Fruit fly (Drosophila melanogaster) whole organism, embryonic: ENCODE measurements around the gene CG34248.
A peak's percentile ranks its signal among the peaks of the same experiment; 100 is the strongest.

Source experiments
- ATbp ChIP-seq: fragments of 200-800 bp; sonication (Bioruptor generic); optimal IDR thresholded peaks from 2 replicates; lab custom pipeline; 2017; ENCODE audit warnings: missing biosample characterization, mild to moderate bottlenecking, missing genetic modification characterization, missing genetic modification reagents
- Antp ChIP-seq: fragments of 200-800 bp; sonication (Bioruptor generic); optimal IDR thresholded peaks from 3 replicates; lab custom pipeline; 2016; ENCODE audit warnings: missing biosample characterization, missing genetic modification characterization
- Asciz ChIP-seq: fragments of 200-800 bp; sonication (Bioruptor generic); optimal IDR thresholded peaks from 2 replicates; lab custom pipeline; 2017; ENCODE audit warnings: missing biosample characterization, mild to moderate bottlenecking, missing genetic modification characterization, missing genetic modification reagents
- CG1024 ChIP-seq: fragments of 200-800 bp; sonication (Bioruptor generic); IDR thresholded peaks from 2 replicates; pipeline ENCODE4 v1.3.6; 2022; ENCODE audit warnings: missing biosample characterization, missing genetic modification characterization
- CG10431 ChIP-seq: fragments of 200-800 bp; sonication (Bioruptor generic); optimal IDR thresholded peaks from 3 replicates; lab custom pipeline; 2018; ENCODE audit warnings: missing biosample characterization, mild to moderate bottlenecking, missing genetic modification characterization
- CG10654 ChIP-seq: fragments of 200-800 bp; sonication (Bioruptor generic); optimal IDR thresholded peaks from 2 replicates; lab custom pipeline; 2016; ENCODE audit warnings: missing biosample characterization, missing genetic modification characterization
- CG11085 ChIP-seq: fragments of 200-800 bp; sonication (Bioruptor generic); IDR thresholded peaks from 2 replicates; pipeline ENCODE4 v1.3.6; 2022; ENCODE audit warnings: missing biosample characterization, missing genetic modification characterization
- CG11560 ChIP-seq: fragments of 200-800 bp; sonication (Bioruptor generic); IDR thresholded peaks from 3 replicates; pipeline ENCODE4 v1.3.6; 2022; ENCODE audit warnings: missing biosample characterization, missing genetic modification characterization
- CG11695 ChIP-seq: fragments of 200-800 bp; sonication (Bioruptor generic); IDR thresholded peaks from 3 replicates; pipeline ENCODE4 v1.3.6; 2022; ENCODE audit warnings: missing biosample characterization, missing genetic modification characterization
- CG13894 ChIP-seq: fragments of 200-800 bp; sonication (Bioruptor generic); optimal IDR thresholded peaks from 3 replicates; lab custom pipeline; 2018; ENCODE audit warnings: missing biosample characterization, mild to moderate bottlenecking, missing genetic modification characterization, moderate library complexity
- CG2712 ChIP-seq: fragments of 200-800 bp; optimal IDR thresholded peaks from 3 replicates; lab custom pipeline; 2019; ENCODE audit warnings: missing biosample characterization, mild to moderate bottlenecking, missing genetic modification characterization, moderate library complexity
- CG3065 ChIP-seq: fragments of 200-800 bp; sonication (Bioruptor generic); optimal IDR thresholded peaks from 2 replicates; lab custom pipeline; 2016; ENCODE audit warnings: missing biosample characterization, missing genetic modification characterization
- CG32532 ChIP-seq: fragments of 200-800 bp; sonication (Bioruptor generic); IDR thresholded peaks from 2 replicates; pipeline ENCODE4 v1.3.6; 2022; ENCODE audit warnings: missing biosample characterization, missing genetic modification characterization
- CG3281 ChIP-seq: fragments of 200-800 bp; sonication (Bioruptor generic); optimal IDR thresholded peaks from 3 replicates; lab custom pipeline; 2017; ENCODE audit warnings: missing biosample characterization, mild to moderate bottlenecking, missing genetic modification characterization
- CG4404 ChIP-seq: fragments of 200-800 bp; sonication (Bioruptor generic); IDR thresholded peaks from 2 replicates; pipeline ENCODE4 v1.3.6; 2022; ENCODE audit warnings: missing biosample characterization, missing genetic modification characterization
- CG7372 ChIP-seq: fragments of 200-800 bp; sonication (Bioruptor generic); IDR thresholded peaks from 2 replicates; pipeline ENCODE4 v1.3.6; 2022; ENCODE audit warnings: missing biosample characterization, missing genetic modification characterization
- CG8924 ChIP-seq: fragments of 200-800 bp; optimal IDR thresholded peaks from 3 replicates; lab custom pipeline; 2019; ENCODE audit warnings: missing biosample characterization, mild to moderate bottlenecking, missing genetic modification characterization, moderate library complexity
- CG9876 ChIP-seq: fragments of 200-800 bp; sonication (Bioruptor generic); optimal IDR thresholded peaks from 2 replicates; lab custom pipeline; 2016; ENCODE audit warnings: missing biosample characterization, missing genetic modification characterization
- CoRest ChIP-seq: fragments of 200-800 bp; sonication (Bioruptor generic); optimal IDR thresholded peaks from 3 replicates; lab custom pipeline; 2018; ENCODE audit warnings: missing biosample characterization, mild to moderate bottlenecking, missing genetic modification characterization, moderate library complexity
- D ChIP-seq, 2 experiments: fragments of 200-800 bp in 1 of 2; fragments of >200 bp in 1 of 2; sonication (Bioruptor generic) in 1 of 2; optimal IDR thresholded peaks; 2 replicates in 1 of 2; 3 replicates in 1 of 2; lab custom pipeline; 2017; ENCODE audit warnings: mild to moderate bottlenecking in 1 of 2, missing biosample characterization in 1 of 2, missing genetic modification characterization in 1 of 2, missing genetic modification reagents in 1 of 2
- Dfd ChIP-seq, 2 experiments: fragments of >200 bp; optimal IDR thresholded peaks; 2 replicates each; lab custom pipeline; 2017; ENCODE audit warnings: missing biosample characterization in 2 of 2, missing genetic modification characterization in 2 of 2
- Dip3 ChIP-seq: fragments of 200-800 bp; sonication (Bioruptor generic); optimal IDR thresholded peaks from 3 replicates; lab custom pipeline; 2016; ENCODE audit warnings: missing biosample characterization, missing genetic modification characterization
- Dll ChIP-seq: fragments of 200-800 bp; sonication (Bioruptor generic); IDR thresholded peaks from 4 replicates; pipeline ENCODE4 v1.3.6; 2022; ENCODE audit warnings: missing biosample characterization, missing genetic modification characterization; ENCODE audit not compliant: partially characterized antibody
- ERR ChIP-seq: fragments of 200-800 bp; sonication (Bioruptor generic); optimal IDR thresholded peaks from 2 replicates; lab custom pipeline; 2016; ENCODE audit warnings: missing biosample characterization, missing genetic modification characterization
- Ets65A ChIP-seq: fragments of 200-800 bp; sonication (Bioruptor generic); peaks from one replicate; lab custom pipeline; 2016; ENCODE audit warnings: missing biosample characterization, missing genetic modification characterization
- Fer2 ChIP-seq: fragments of 200-800 bp; sonication (Bioruptor generic); optimal IDR thresholded peaks from 2 replicates; lab custom pipeline; 2018; ENCODE audit warnings: missing biosample characterization, mild to moderate bottlenecking, missing genetic modification characterization, moderate library complexity
- H2.0 ChIP-seq: fragments of 200-800 bp; sonication (Bioruptor generic); IDR thresholded peaks from 2 replicates; pipeline ENCODE4 v1.3.6; 2022; ENCODE audit warnings: missing biosample characterization, missing genetic modification characterization
- HLHmδ ChIP-seq: fragments of 200-800 bp; sonication (Bioruptor generic); optimal IDR thresholded peaks from 2 replicates; lab custom pipeline; 2018; ENCODE audit warnings: missing biosample characterization, mild to moderate bottlenecking, missing genetic modification characterization, moderate library complexity
- Hmr ChIP-seq: fragments of 200-800 bp; sonication (Bioruptor generic); optimal IDR thresholded peaks from 3 replicates; lab custom pipeline; 2017; ENCODE audit warnings: mild to moderate bottlenecking, missing biosample characterization, missing genetic modification reagents, missing genetic modification characterization
- Lim3 ChIP-seq: fragments of 200-800 bp; sonication (Bioruptor generic); IDR thresholded peaks from 2 replicates; pipeline ENCODE4 v1.3.6; 2022; ENCODE audit warnings: missing biosample characterization, missing genetic modification characterization
- Lpt ChIP-seq: fragments of >200 bp; optimal IDR thresholded peaks from 2 replicates; lab custom pipeline; 2018; ENCODE audit warnings: missing biosample characterization, missing genetic modification characterization
- Oaz ChIP-seq: fragments of 200-800 bp; sonication (Bioruptor generic); IDR thresholded peaks from 2 replicates; pipeline ENCODE4 v1.3.6; 2022; ENCODE audit warnings: missing biosample characterization, missing genetic modification characterization
- Sry-β ChIP-seq: fragments of 200-800 bp; sonication (Bioruptor generic); optimal IDR thresholded peaks from 2 replicates; lab custom pipeline; 2018; ENCODE audit warnings: missing biosample characterization, mild to moderate bottlenecking, missing genetic modification characterization, moderate library complexity
- Xrp1 ChIP-seq: fragments of 200-800 bp; sonication (Bioruptor generic); IDR thresholded peaks from 2 replicates; pipeline ENCODE4 v1.3.6; 2022; ENCODE audit warnings: missing biosample characterization, missing genetic modification characterization
- ap ChIP-seq: fragments of 200-800 bp; sonication (Bioruptor generic); IDR thresholded peaks from 2 replicates; pipeline ENCODE4 v1.3.6; 2022; ENCODE audit warnings: missing biosample characterization, missing genetic modification characterization
- cato ChIP-seq: fragments of 200-800 bp; sonication (Bioruptor generic); optimal IDR thresholded peaks from 2 replicates; lab custom pipeline; 2016; ENCODE audit warnings: missing biosample characterization, missing genetic modification characterization, borderline replicate concordance
- chn ChIP-seq: fragments of 200-800 bp; sonication (Bioruptor generic); optimal IDR thresholded peaks from 2 replicates; lab custom pipeline; 2016; ENCODE audit warnings: missing biosample characterization, missing genetic modification characterization
- crp ChIP-seq, 2 experiments: fragments of 200-800 bp; sonication (Bioruptor generic); optimal IDR thresholded peaks; 2 replicates in 1 of 2; 3 replicates in 1 of 2; lab custom pipeline; 2017; ENCODE audit warnings: missing biosample characterization in 2 of 2, missing genetic modification characterization in 2 of 2, mild to moderate bottlenecking in 1 of 2, moderate library complexity in 1 of 2
- gcm ChIP-seq: fragments of 200-800 bp; sonication (Bioruptor generic); optimal IDR thresholded peaks from 2 replicates; lab custom pipeline; 2019; ENCODE audit warnings: missing biosample characterization, mild to moderate bottlenecking, missing genetic modification characterization, moderate library complexity
- gfzf ChIP-seq: fragments of 200-800 bp; sonication (Bioruptor generic); optimal IDR thresholded peaks from 2 replicates; lab custom pipeline; 2016; ENCODE audit warnings: missing biosample characterization, mild to moderate bottlenecking, missing genetic modification characterization, moderate library complexity
- grau ChIP-seq: fragments of 200-800 bp; optimal IDR thresholded peaks from 3 replicates; lab custom pipeline; 2019; ENCODE audit warnings: missing biosample characterization, mild to moderate bottlenecking, missing genetic modification characterization, moderate library complexity
- gt ChIP-seq: fragments of 200-800 bp; sonication (Bioruptor generic); IDR thresholded peaks from 2 replicates; pipeline ENCODE4 v1.3.6; 2022; ENCODE audit warnings: missing biosample characterization, missing genetic modification characterization
- ken ChIP-seq: fragments of 200-800 bp; sonication (Bioruptor generic); IDR thresholded peaks from 3 replicates; pipeline ENCODE4 v1.3.6; 2022; ENCODE audit warnings: missing biosample characterization, missing genetic modification characterization
- psq ChIP-seq: fragments of 200-800 bp; sonication (Bioruptor generic); optimal IDR thresholded peaks from 2 replicates; lab custom pipeline; 2017; ENCODE audit warnings: missing biosample characterization, missing genetic modification characterization
- repo ChIP-seq: fragments of 200-800 bp; sonication (Bioruptor generic); optimal IDR thresholded peaks from 2 replicates; lab custom pipeline; 2016; ENCODE audit warnings: missing biosample characterization, missing genetic modification characterization
- ro ChIP-seq: fragments of 200-800 bp; sonication (Bioruptor generic); IDR thresholded peaks from 2 replicates; pipeline ENCODE4 v1.3.6; 2022; ENCODE audit warnings: missing biosample characterization, missing genetic modification characterization
- trh ChIP-seq: fragments of 200-800 bp; sonication (Bioruptor generic); optimal IDR thresholded peaks from 2 replicates; lab custom pipeline; 2016; ENCODE audit warnings: missing biosample characterization, missing genetic modification characterization
- tx ChIP-seq: fragments of 200-800 bp; sonication (Bioruptor generic); optimal IDR thresholded peaks from 2 replicates; lab custom pipeline; 2016; ENCODE audit warnings: missing biosample characterization, missing genetic modification characterization
- unc-4 ChIP-seq: fragments of 200-800 bp; sonication (Bioruptor generic); IDR thresholded peaks from 2 replicates; pipeline ENCODE4 v1.3.6; 2022; ENCODE audit warnings: missing biosample characterization, missing genetic modification characterization; ENCODE audit not compliant: partially characterized antibody
- wor ChIP-seq: fragments of 200-800 bp; sonication (Bioruptor generic); IDR thresholded peaks from 2 replicates; pipeline ENCODE4 v1.3.6; 2022; ENCODE audit warnings: missing biosample characterization, missing genetic modification characterization

The CG34248 gene

DNA sequence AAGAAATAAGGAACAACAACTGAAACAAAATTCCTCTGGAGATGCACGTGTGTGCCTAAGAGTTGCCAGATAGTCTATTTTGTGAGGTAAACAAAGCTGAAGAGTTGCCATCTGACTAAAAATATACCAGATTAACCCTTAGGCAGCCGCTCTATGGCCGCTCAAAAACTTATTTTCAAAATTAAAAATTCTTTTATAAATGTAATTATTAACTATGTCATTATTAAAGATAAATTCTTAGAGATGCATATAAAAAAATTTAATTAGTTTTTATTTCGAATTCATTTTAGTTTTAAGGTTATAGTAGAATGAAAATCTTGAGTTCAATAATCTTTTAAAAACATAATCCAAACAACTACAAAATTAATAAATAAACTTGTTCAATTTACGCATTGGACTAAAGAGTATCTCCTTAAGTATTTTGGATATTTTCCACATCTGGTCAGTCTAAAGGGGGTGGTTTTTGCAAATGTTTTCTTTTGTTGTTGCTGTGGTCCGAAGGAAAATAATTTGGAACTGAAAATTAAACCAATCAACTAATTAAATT is 42.0 kb downstream of the CG34248 start, which contains the start of gene Tmx3 (continued):
- TF ChIP-seq chn (peak; percentile 59), CG3065 (GFP tag; lab: Kevin White, UChicago) (peak; percentile 82), Asciz (GFP tag; lab: Kevin White, UChicago) (peak; percentile 30), CG2712 (tag; lab: Kevin White, UChicago) (peak; percentile 93), CG9876 (GFP tag; lab: Kevin White, UChicago) (no peak), Antp (GFP tag; lab: Kevin White, UChicago) (peak; percentile 65), HLHmδ (GFP tag; lab: Kevin White, UChicago) (no peak), CG7372 (GFP tag; lab: Robert Waterston, UW) (peak; percentile 88), CG4404 (GFP tag; lab: Robert Waterston, UW) (peak; percentile 83), Dll (0 out of 4 replicates have a peak, but pooled peaks have one; percentile 38), CG3281 (GFP tag; lab: Kevin White, UChicago) (peak; percentile 74), Fer2 (tag; lab: Kevin White, UChicago) (peak; percentile 80), Oaz (GFP tag; lab: Robert Waterston, UW) (peak; percentile 76), wor (GFP tag; lab: Robert Waterston, UW) (peak; percentile 79), tx (GFP tag; lab: Kevin White, UChicago) (peak; percentile 22), CG1024 (GFP tag; lab: Robert Waterston, UW) (peak; percentile 88), ro (GFP tag; lab: Robert Waterston, UW) (peak; percentile 85), CG10654 (GFP tag; lab: Kevin White, UChicago) (peak; percentile 87), D (optimal IDR thresholded peaks at IDR 0.05; lab: Kevin White, UChicago) (no peak), D (GFP tag; optimal IDR thresholded peaks at IDR 0.05; lab: Kevin White, UChicago) (peak; percentile 68), CG32532 (GFP tag; lab: Robert Waterston, UW) (peak; percentile 96), Xrp1 (GFP tag; lab: Robert Waterston, UW) (peak; percentile 90), psq (peak; percentile 58), unc-4 (GFP tag; lab: Robert Waterston, UW) (no peak), CG8924 (tag; lab: Kevin White, UChicago) (peak; percentile 89), ATbp (GFP tag; lab: Kevin White, UChicago) (peak; percentile 50), gfzf (GFP tag; lab: Kevin White, UChicago) (peak; percentile 60), grau (tag; lab: Kevin White, UChicago) (peak; percentile 91), repo (GFP tag; lab: Kevin White, UChicago) (no peak), CG11560 (peak; percentile 63; the same call in 1 of the 3 replicates), gt (GFP tag; lab: Robert Waterston, UW) (peak; percentile 80), gcm (GFP tag; lab: Kevin White, UChicago) (peak; percentile 67), ken (GFP tag; lab: Robert Waterston, UW) (peak; percentile 92), CG13894 (tag; lab: Kevin White, UChicago) (no peak), trh (GFP tag; lab: Kevin White, UChicago) (peak; percentile 77), Sry-β (GFP tag; lab: Kevin White, UChicago) (no peak), Ets65A (GFP tag; lab: Kevin White, UChicago) (peak; percentile 95), Dfd (GFP tag; optimal IDR thresholded peaks at IDR 0.05; lab: Kevin White, UChicago) (no peak), crp (GFP tag; optimal IDR thresholded peaks at IDR 0.05; lab: Kevin White, UChicago) (peak in 1 of 2 experiments; percentile 61), Dip3 (peak; percentile 72), Lim3 (GFP tag; lab: Robert Waterston, UW) (0 out of 2 replicates have a peak, but pooled peaks have one; percentile 32), Hmr (peak; percentile 87), CG11695 (GFP tag; lab: Robert Waterston, UW) (peak; percentile 88), ap (peak; percentile 90), Lpt (GFP tag; lab: Kevin White, UChicago) (no peak), cato (GFP tag; lab: Kevin White, UChicago) (peak; percentile 73), CoRest (tag; lab: Kevin White, UChicago) (peak; percentile 95), ERR (GFP tag; lab: Kevin White, UChicago) (no peak), CG10431 (peak; percentile 59), CG11085 (peak; percentile 92), H2.0 (GFP tag; lab: Robert Waterston, UW) (peak; percentile 94)
